Worm (Caenorhabditis elegans): ENCODE measurements around the gene irld-7.

- TF ChIP-seq zag-1 (tag; optimal IDR thresholded peaks at IDR 0.05) (no peak), nhr-237 (tag; optimal IDR thresholded peaks at IDR 0.05) (no peak), daf-12 (tag; optimal IDR thresholded peaks at IDR 0.05) (no peak), nhr-76 (tag; optimal IDR thresholded peaks at IDR 0.05) (no peak), ama-1 (optimal IDR thresholded peaks at IDR 0.05) (no peak), nfya-1 (tag; optimal IDR thresholded peaks at IDR 0.05; ENCODE audit: insufficient read depth) (no peak)
Measured at ce11 chrIV:6575959-6576727, 14.0 kb upstream of the irld-7 start.

Measured in whole organism, L3 larva.